Fruit fly (Drosophila melanogaster) whole organism, wandering third instar larva: ENCODE data around the gene fln.

Source experiments
- Jra ChIP-seq: sonication (Bioruptor generic); optimal IDR thresholded peaks from 2 replicates; lab custom pipeline; 2016; ENCODE audit warnings: missing biosample characterization, missing genetic modification characterization
- rgr ChIP-seq: fragments of 200-800 bp; sonication (Bioruptor generic); optimal IDR thresholded peaks from 3 replicates; lab custom pipeline; 2016; ENCODE audit warnings: missing biosample characterization, mild to moderate bottlenecking, missing genetic modification characterization

- TF ChIP-seq Jra (GFP tag; lab: Kevin White, UChicago) = no peak
- no peak for TF ChIP-seq rgr (GFP tag; lab: Kevin White, UChicago)
These were observed 39.2 kb downstream of the fln start, which contains the start of gene CG34258 for dm6 chr3L:19951868-19952267.
